Worm (Caenorhabditis elegans) whole organism, L4/young adult: Measurements from ENCODE around the gene B0507.5.

ENCODE experiments used
- W03F9.2 ChIP-seq: fragments of 150-350 bp; optimal IDR thresholded peaks from 2 replicates; lab custom pipeline; 2014; ENCODE audit warnings: missing biosample characterization, missing genetic modification characterization
- dao-5 ChIP-seq: sonication (generic microtip); optimal IDR thresholded peaks from 2 replicates; lab custom pipeline; 2016; ENCODE audit warnings: missing genotype, missing genetic modification characterization, moderate library complexity, missing compliant biosample characterization

DNA sequence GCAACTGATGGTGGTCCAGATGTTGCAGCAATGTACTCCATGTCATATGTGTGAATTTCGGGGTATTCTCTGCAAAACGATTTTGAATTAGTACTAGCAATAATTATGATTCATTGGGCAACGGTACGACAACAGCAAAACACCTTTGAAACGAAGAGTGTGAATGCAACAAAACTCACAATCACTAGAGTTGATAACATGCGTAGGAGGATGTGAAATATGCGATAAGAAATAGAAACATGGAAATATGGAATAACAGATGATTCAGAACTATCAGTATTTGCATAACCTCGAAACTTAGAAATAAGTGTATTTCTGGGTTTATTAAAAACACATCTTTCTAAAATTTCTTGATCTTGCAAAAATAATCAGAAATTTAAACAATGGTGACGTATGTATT lies 42.0 kb downstream of the B0507.5 start:
- TF ChIP-seq dao-5 (tag; lab: Kevin White, UChicago) (no peak), W03F9.2 (tag; lab: Kevin White, UChicago) (no peak)
